Fruit fly (Drosophila melanogaster) whole organism, adult: ENCODE data around the gene CG11790.
A peak's percentile ranks its signal among the peaks of the same experiment; 100 is the strongest.

Source experiments
- CG11617 ChIP-seq: fragments of 200-800 bp; sonication (Bioruptor generic); optimal IDR thresholded peaks from 2 replicates; lab custom pipeline; 2017; ENCODE audit warnings: mild to moderate bottlenecking, missing biosample characterization, missing genetic modification reagents, missing genetic modification characterization
- CG12768 ChIP-seq: fragments of 200-800 bp; sonication (Bioruptor generic); optimal IDR thresholded peaks from 2 replicates; lab custom pipeline; 2017; ENCODE audit warnings: missing biosample characterization, missing genetic modification characterization, mild to moderate bottlenecking, moderate library complexity, missing genetic modification reagents
- CG14711 ChIP-seq: fragments of 200-800 bp; sonication (Bioruptor generic); optimal IDR thresholded peaks from 2 replicates; lab custom pipeline; 2018; ENCODE audit warnings: missing biosample characterization, mild to moderate bottlenecking, missing genetic modification characterization, moderate library complexity
- CG1620 ChIP-seq: fragments of 200-800 bp; sonication (Bioruptor generic); optimal IDR thresholded peaks from 2 replicates; lab custom pipeline; 2016; ENCODE audit warnings: missing biosample characterization, missing genetic modification characterization
- CG33017 ChIP-seq: fragments of 200-800 bp; sonication (Bioruptor generic); optimal IDR thresholded peaks from 2 replicates; lab custom pipeline; 2018; ENCODE audit warnings: missing biosample characterization, mild to moderate bottlenecking, missing genetic modification characterization, moderate library complexity
- CG5204 ChIP-seq: fragments of 200-800 bp; sonication (Bioruptor generic); optimal IDR thresholded peaks from 2 replicates; lab custom pipeline; 2016; ENCODE audit warnings: missing biosample characterization, missing genetic modification characterization
- CG7045 ChIP-seq: fragments of 200-800 bp; sonication (Bioruptor generic); optimal IDR thresholded peaks from 2 replicates; lab custom pipeline; 2017; ENCODE audit warnings: missing biosample characterization, mild to moderate bottlenecking, missing genetic modification characterization
- CG7101 ChIP-seq: fragments of 200-800 bp; sonication (Bioruptor generic); optimal IDR thresholded peaks from 2 replicates; lab custom pipeline; 2018; ENCODE audit warnings: missing biosample characterization, mild to moderate bottlenecking, missing genetic modification characterization, moderate library complexity
- Clk ChIP-seq: fragments of 200-800 bp; sonication (Bioruptor generic); optimal IDR thresholded peaks from 2 replicates; lab custom pipeline; 2017; ENCODE audit warnings: missing biosample characterization, missing genetic modification characterization
- Crg-1 ChIP-seq: fragments of 200-800 bp; sonication (Bioruptor generic); optimal IDR thresholded peaks from 2 replicates; lab custom pipeline; 2016; ENCODE audit warnings: missing biosample characterization, missing genetic modification characterization
- Hr96 ChIP-seq: fragments of 200-800 bp; sonication (Bioruptor generic); optimal IDR thresholded peaks from 2 replicates; lab custom pipeline; 2016; ENCODE audit warnings: missing biosample characterization, missing genetic modification characterization
- Mnt ChIP-seq: fragments of 200-800 bp; sonication (Bioruptor generic); optimal IDR thresholded peaks from 2 replicates; lab custom pipeline; 2016; ENCODE audit warnings: missing biosample characterization, mild to moderate bottlenecking, missing genetic modification characterization
- bab1 ChIP-seq: fragments of 200-800 bp; sonication (Bioruptor generic); optimal IDR thresholded peaks from 3 replicates; lab custom pipeline; 2019; ENCODE audit warnings: missing biosample characterization, mild to moderate bottlenecking, missing genetic modification characterization, moderate library complexity
- cic ChIP-seq: fragments of 200-800 bp; sonication (Bioruptor generic); optimal IDR thresholded peaks from 2 replicates; lab custom pipeline; 2017; ENCODE audit warnings: missing biosample characterization, mild to moderate bottlenecking, missing genetic modification characterization, moderate library complexity
- cnc ChIP-seq, 2 experiments: fragments of >200 bp; optimal IDR thresholded peaks; 2 replicates each; lab custom pipeline; 2017
- kay ChIP-seq: fragments of 200-800 bp; sonication (Bioruptor generic); peaks from one replicate; lab custom pipeline; 2016; ENCODE audit warnings: missing biosample characterization, missing genetic modification characterization, borderline replicate concordance
- ovo ChIP-seq: fragments of 200-800 bp; sonication (Bioruptor generic); optimal IDR thresholded peaks from 2 replicates; lab custom pipeline; 2016; ENCODE audit warnings: missing biosample characterization, missing genetic modification characterization
- pad ChIP-seq: fragments of 200-800 bp; sonication (Bioruptor generic); optimal IDR thresholded peaks from 3 replicates; lab custom pipeline; 2017; ENCODE audit warnings: missing biosample characterization, missing genetic modification characterization, mild to moderate bottlenecking, moderate library complexity, missing genetic modification reagents
- tj ChIP-seq: fragments of 200-800 bp; sonication (Bioruptor generic); optimal IDR thresholded peaks from 3 replicates; lab custom pipeline; 2017; ENCODE audit warnings: missing biosample characterization, mild to moderate bottlenecking, missing genetic modification characterization, moderate library complexity
- toe ChIP-seq: fragments of 200-800 bp; sonication (Bioruptor generic); optimal IDR thresholded peaks from 2 replicates; lab custom pipeline; 2016; ENCODE audit warnings: missing biosample characterization, missing genetic modification characterization

Gene CG11790

dm6 chr3R:25023056-25023455, 24.4 kb upstream of the CG11790 start, which contains the start of gene beta4GalT7:
Gene beta4GalT7 (plus strand): TSS chr3R:25023256.
- TF ChIP-seq tj (no peak), CG33017 (tag; lab: Kevin White, UChicago) (no peak), ovo (no peak), CG5204 (GFP tag; lab: Kevin White, UChicago) (no peak), cnc (optimal IDR thresholded peaks at IDR 0.05; lab: Kevin White, UChicago) (no peak), cic (GFP tag; lab: Kevin White, UChicago) (no peak)

- peak; percentile 88 for TF ChIP-seq CG12768
- no peak for TF ChIP-seq Hr96 (GFP tag; lab: Kevin White, UChicago)
- TF ChIP-seq CG5204 (GFP tag; lab: Kevin White, UChicago) = no peak
- TF ChIP-seq Mnt (GFP tag; lab: Kevin White, UChicago) = peak; percentile 85
- TF ChIP-seq CG14711 (tag; lab: Kevin White, UChicago) = peak; percentile 83
- TF ChIP-seq CG33017 (tag; lab: Kevin White, UChicago) = peak; percentile 91
- TF ChIP-seq CG1620 = peak; percentile 93
- TF ChIP-seq cnc (optimal IDR thresholded peaks at IDR 0.05; lab: Kevin White, UChicago) = no peak
- peak; percentile 67 for TF ChIP-seq cic (GFP tag; lab: Kevin White, UChicago)
- TF ChIP-seq toe (GFP tag; lab: Kevin White, UChicago) = no peak
- peak; percentile 74 for TF ChIP-seq pad (GFP tag; lab: Kevin White, UChicago)
- TF ChIP-seq CG11617 = peak; percentile 92
- peak; percentile 92 for TF ChIP-seq CG7101 (tag; lab: Kevin White, UChicago)
- TF ChIP-seq ovo = peak; percentile 65
- TF ChIP-seq kay (GFP tag; lab: Kevin White, UChicago) = no peak
- peak; percentile 89 for TF ChIP-seq CG7045 (GFP tag; lab: Kevin White, UChicago)
- peak; percentile 85 for TF ChIP-seq Clk (GFP tag; lab: Kevin White, UChicago)
- TF ChIP-seq bab1 (GFP tag; lab: Kevin White, UChicago) = peak; percentile 94
- TF ChIP-seq Crg-1 (GFP tag; lab: Kevin White, UChicago) = peak; percentile 80
- peak; percentile 67 for TF ChIP-seq tj
These were observed 22.5 kb upstream of the CG11790 start, which contains the start of the genes EMC6 and Hr96 for dm6 chr3R:25024895-25025557. Gene EMC6 (minus strand): TSS chr3R:25025017. Gene Hr96 (plus strand): TSS chr3R:25025235.

- peak; percentile 28 for TF ChIP-seq CG7045 (GFP tag; lab: Kevin White, UChicago)
- TF ChIP-seq CG14711 (tag; lab: Kevin White, UChicago) = peak; percentile 8
- TF ChIP-seq CG5204 (GFP tag; lab: Kevin White, UChicago) = no peak
- peak; percentile 95 for TF ChIP-seq kay (GFP tag; lab: Kevin White, UChicago)
- peak; percentile 40 for TF ChIP-seq CG12768
- TF ChIP-seq CG33017 (tag; lab: Kevin White, UChicago) = no peak
- no peak for TF ChIP-seq cnc (optimal IDR thresholded peaks at IDR 0.05; lab: Kevin White, UChicago)
- TF ChIP-seq CG7101 (tag; lab: Kevin White, UChicago) = peak; percentile 42
- peak; percentile 41 for TF ChIP-seq pad (GFP tag; lab: Kevin White, UChicago)
- no peak for TF ChIP-seq CG1620
- TF ChIP-seq ovo = no peak
- TF ChIP-seq toe (GFP tag; lab: Kevin White, UChicago) = no peak
- no peak for TF ChIP-seq Hr96 (GFP tag; lab: Kevin White, UChicago)
- TF ChIP-seq bab1 (GFP tag; lab: Kevin White, UChicago) = no peak
- TF ChIP-seq Mnt (GFP tag; lab: Kevin White, UChicago) = peak; percentile 34
- no peak for TF ChIP-seq Clk (GFP tag; lab: Kevin White, UChicago)
- peak; percentile 10 for TF ChIP-seq tj
- peak; percentile 74 for TF ChIP-seq CG11617
- no peak for TF ChIP-seq cic (GFP tag; lab: Kevin White, UChicago)
These were observed 20.0 kb upstream of the CG11790 start for dm6 chr3R:25027281-25028219.

- TF ChIP-seq CG14711 (tag; lab: Kevin White, UChicago) (no peak), cnc (optimal IDR thresholded peaks at IDR 0.05; lab: Kevin White, UChicago) (peak in 1 of 2 experiments; percentile 56), ovo (no peak)
These were observed 14.8 kb upstream of the CG11790 start for dm6 chr3R:25032686-25033085.

- TF ChIP-seq CG33017 (tag; lab: Kevin White, UChicago) (no peak), CG7045 (GFP tag; lab: Kevin White, UChicago) (no peak), CG7101 (tag; lab: Kevin White, UChicago) (no peak), tj (peak; percentile 98), Hr96 (GFP tag; lab: Kevin White, UChicago) (no peak), Crg-1 (GFP tag; lab: Kevin White, UChicago) (no peak), CG12768 (no peak), cic (GFP tag; lab: Kevin White, UChicago) (peak; percentile 39), pad (GFP tag; lab: Kevin White, UChicago) (no peak), Clk (GFP tag; lab: Kevin White, UChicago) (no peak), Mnt (GFP tag; lab: Kevin White, UChicago) (peak; percentile 35), CG11617 (peak; percentile 31), CG14711 (tag; lab: Kevin White, UChicago) (no peak), toe (GFP tag; lab: Kevin White, UChicago) (no peak), CG1620 (no peak), kay (GFP tag; lab: Kevin White, UChicago) (no peak), CG5204 (GFP tag; lab: Kevin White, UChicago) (no peak), ovo (no peak), cnc (optimal IDR thresholded peaks at IDR 0.05; lab: Kevin White, UChicago) (no peak), bab1 (GFP tag; lab: Kevin White, UChicago) (peak; percentile 64)
These were observed 14.3 kb upstream of the CG11790 start, which contains the start of gene Smg6 for dm6 chr3R:25033142-25033586. Gene Smg6 (minus strand): TSS chr3R:25033465.
